Worm (Caenorhabditis elegans): ENCODE data around the gene Y39F10A.3.

ce11 chrII:812917-813316, 30.1 kb upstream of the Y39F10A.3 start, which contains the start of gene F46F5.5:
- no peak for TF ChIP-seq tbx-9 (tag; optimal IDR thresholded peaks at IDR 0.05; ENCODE audit: borderline replicate concordance)
- no peak for TF ChIP-seq unc-130 (GFP tag; optimal IDR thresholded peaks at IDR 0.05)
- no peak for TF ChIP-seq tlf-1 (GFP tag; optimal IDR thresholded peaks at IDR 0.05)
- TF ChIP-seq F49E8.2 (tag; optimal IDR thresholded peaks at IDR 0.05; ENCODE audit: insufficient read depth), result no peak
- no peak for TF ChIP-seq hmg-1.2 (GFP tag; IDR thresholded peaks at IDR 0.05)
- no peak for TF ChIP-seq ceh-58 (GFP tag; IDR thresholded peaks at IDR 0.05)
- TF ChIP-seq lin-26 (GFP tag; IDR thresholded peaks at IDR 0.05), result no peak
- TF ChIP-seq F10E7.11 (tag; optimal IDR thresholded peaks at IDR 0.05), result no peak
